Fruit fly (Drosophila melanogaster): ENCODE results near the gene CG11983.
A peak's percentile ranks its signal among the peaks of the same experiment; 100 is the strongest.

The CG11983 gene

DNA sequence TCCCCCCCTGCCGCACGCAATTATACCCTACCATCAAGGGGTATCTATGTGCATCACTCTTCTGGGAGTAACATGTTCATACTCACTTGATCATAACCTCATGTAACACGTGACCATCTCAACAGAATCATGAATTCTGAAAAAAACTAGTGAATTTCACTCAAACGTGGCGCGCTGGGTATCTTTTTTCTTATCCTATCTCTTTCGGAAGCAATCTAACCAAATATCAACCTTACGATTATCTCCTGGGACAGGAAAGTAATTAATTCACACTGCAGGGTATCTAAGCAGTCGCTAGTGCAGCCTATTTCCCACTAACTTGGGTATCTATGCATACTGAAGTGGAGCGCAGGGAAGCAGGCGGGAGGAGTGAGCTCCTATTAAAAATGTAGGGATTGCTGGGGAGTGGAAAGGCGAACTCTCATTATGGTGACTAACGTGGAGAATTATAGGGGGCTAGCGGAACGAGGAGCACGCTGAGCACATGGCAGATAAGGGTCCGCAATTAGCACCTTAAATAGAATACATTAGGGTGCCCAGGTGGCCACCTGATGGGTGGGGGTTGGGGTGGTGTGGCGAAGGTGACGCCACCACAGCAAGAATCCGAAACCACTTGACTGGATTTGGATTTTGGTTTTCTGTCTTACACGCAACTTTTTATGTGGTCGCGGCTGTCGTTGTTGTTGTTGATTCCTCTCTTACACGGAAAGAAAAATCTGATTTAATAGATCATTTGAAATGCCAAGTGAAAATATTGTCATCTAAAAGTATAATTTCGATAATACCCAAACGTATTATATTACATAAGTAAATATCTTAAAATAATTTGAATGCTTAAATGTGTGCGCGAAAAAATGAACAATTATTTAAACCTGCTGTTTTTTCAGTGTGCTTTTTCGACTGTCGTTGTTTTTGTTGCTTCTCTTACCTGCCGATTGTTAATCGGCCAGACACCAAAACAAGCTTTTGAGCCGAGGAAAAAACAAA is 47.3 kb downstream of the CG11983 start (continued):
- TF ChIP-seq Bdp1 (GFP tag; optimal IDR thresholded peaks at IDR 0.05) (peak; percentile 23), C15 (GFP tag; IDR thresholded peaks at IDR 0.05) (no peak), seq (GFP tag; IDR thresholded peaks at IDR 0.05) (no peak), az2 (GFP tag; optimal IDR thresholded peaks at IDR 0.05) (peak; percentile 88), crp (GFP tag; optimal IDR thresholded peaks at IDR 0.05) (peak in 1 of 2 experiments; percentile 47), fd96Cb (tag; optimal IDR thresholded peaks at IDR 0.05) (peak; percentile 93), chif (GFP tag; optimal IDR thresholded peaks at IDR 0.05) (peak; percentile 61 to 65), vvl (GFP tag; IDR thresholded peaks at IDR 0.05) (no peak), CG17568 (GFP tag; optimal IDR thresholded peaks at IDR 0.05) (peak; percentile 89), D19B (GFP tag; optimal IDR thresholded peaks at IDR 0.05) (peak; percentile 95), CG11398 (GFP tag; optimal IDR thresholded peaks at IDR 0.05) (peak; percentile 4), Dek (tag; optimal IDR thresholded peaks at IDR 0.05) (peak; percentile 95), CG18476 (GFP tag; optimal IDR thresholded peaks at IDR 0.05) (peak; percentile 89), CG31441 (GFP tag; IDR thresholded peaks at IDR 0.05) (no peak), prd (optimal IDR thresholded peaks at IDR 0.05) (no peak), prd (GFP tag; IDR thresholded peaks at IDR 0.05) (no peak), bigmax (GFP tag; optimal IDR thresholded peaks at IDR 0.05) (no peak), CG9437 (GFP tag; optimal IDR thresholded peaks at IDR 0.05) (peak; percentile 73), ERR (GFP tag; optimal IDR thresholded peaks at IDR 0.05) (peak; percentile 42), Vsx1 (GFP tag; optimal IDR thresholded peaks at IDR 0.05) (peak; percentile 70), pum (GFP tag; optimal IDR thresholded peaks at IDR 0.05) (peak; percentile 61), CG16815 (GFP tag; optimal IDR thresholded peaks at IDR 0.05) (peak; percentile 83), Hey (tag; optimal IDR thresholded peaks at IDR 0.05) (peak; percentile 87), CG14710 (tag; optimal IDR thresholded peaks at IDR 0.05) (peak; percentile 91), CG12219 (GFP tag; optimal IDR thresholded peaks at IDR 0.05) (peak; percentile 92), lola (GFP tag; optimal IDR thresholded peaks at IDR 0.05) (peak in 1 of 3 experiments; percentile 89), CoRest (tag; optimal IDR thresholded peaks at IDR 0.05) (peak; percentile 96), ssp (GFP tag; IDR thresholded peaks at IDR 0.05) (no peak), CG10274 (GFP tag; optimal IDR thresholded peaks at IDR 0.05) (peak; percentile 92), Eip74EF (GFP tag; optimal IDR thresholded peaks at IDR 0.05) (peak in 1 of 2 experiments; percentile 95), CG34376 (GFP tag; optimal IDR thresholded peaks at IDR 0.05) (peak; percentile 85), Ets65A (GFP tag) (peak; percentile 98), Bteb2 (GFP tag; optimal IDR thresholded peaks at IDR 0.05) (peak; percentile 80), lbe (GFP tag; optimal IDR thresholded peaks at IDR 0.05) (peak; percentile 96), CG3995 (GFP tag; optimal IDR thresholded peaks at IDR 0.05) (peak; percentile 62), CG2889 (GFP tag; IDR thresholded peaks at IDR 0.05) (no peak), trem (tag; optimal IDR thresholded peaks at IDR 0.05) (peak; percentile 90), CG17186 (GFP tag; optimal IDR thresholded peaks at IDR 0.05) (peak; percentile 54), gcm (GFP tag; optimal IDR thresholded peaks at IDR 0.05) (peak; percentile 92), bab2 (GFP tag; optimal IDR thresholded peaks at IDR 0.05) (peak; percentile 85), CG7928 (GFP tag; optimal IDR thresholded peaks at IDR 0.05) (peak; percentile 63), usp (GFP tag; optimal IDR thresholded peaks at IDR 0.05) (no peak), CG1832 (GFP tag; optimal IDR thresholded peaks at IDR 0.05) (no peak), CG9609 (GFP tag; optimal IDR thresholded peaks at IDR 0.05) (peak; percentile 75), CG15514 (GFP tag; optimal IDR thresholded peaks at IDR 0.05) (peak; percentile 86), nerfin-1 (tag; optimal IDR thresholded peaks at IDR 0.05) (peak; percentile 91), CG11504 (tag; optimal IDR thresholded peaks at IDR 0.05) (peak; percentile 96), Atf6 (GFP tag; IDR thresholded peaks at IDR 0.05) (no peak)

Data from whole organism, embryonic.